Worm (Caenorhabditis elegans) whole organism, L3 larva: ENCODE results near the gene F46G11.4.

Experiments used
- ceh-28 ChIP-seq: fragments of 150-350 bp; optimal IDR thresholded peaks from 2 replicates; lab custom pipeline; 2014; ENCODE audit warnings: missing biosample characterization, missing genetic modification reagents, missing genetic modification characterization
- nhr-76 ChIP-seq: fragments of 150-350 bp; sonication (generic microtip); optimal IDR thresholded peaks from 5 replicates; lab custom pipeline; 2014; ENCODE audit warnings: missing biosample characterization, missing genetic modification characterization
- nhr-77 ChIP-seq: fragments of 150-350 bp; optimal IDR thresholded peaks from 2 replicates; lab custom pipeline; 2014; ENCODE audit warnings: missing biosample characterization, missing genetic modification characterization

DNA sequence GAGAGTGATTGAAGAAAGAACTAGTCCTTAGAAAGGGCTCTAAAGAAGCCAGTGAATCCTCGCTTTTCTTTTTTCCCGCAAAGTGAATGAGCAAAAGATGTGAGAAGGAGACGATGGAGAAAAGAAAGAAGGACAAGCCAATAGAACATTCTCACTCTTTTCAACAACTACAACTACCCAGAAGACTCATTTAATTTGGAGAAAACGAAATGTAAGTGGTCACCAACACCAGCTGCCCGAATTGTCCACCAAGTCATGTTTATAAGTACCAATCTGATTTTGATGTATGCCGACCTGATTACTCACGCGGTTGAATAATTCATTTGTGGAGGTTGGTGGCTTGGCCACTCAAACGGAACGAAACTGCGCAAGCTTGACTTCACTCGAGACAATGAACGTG lies 4.0 kb upstream of the F46G11.4 start:
- TF ChIP-seq nhr-76 (tag; lab: Kevin White, UChicago) (no peak), nhr-77 (tag; lab: Kevin White, UChicago) (no peak), ceh-28 (no peak)
